Fruit fly (Drosophila melanogaster): ENCODE results near the gene dpr19.
A peak's percentile ranks its signal among the peaks of the same experiment; 100 is the strongest.

The dpr19 gene

dm6 chr2L:10387869-10388726 lies 12.1 kb downstream of the dpr19 start, which contains the start of gene da:
Gene da (plus strand): TSS chr2L:10388105.
- TF ChIP-seq cg (GFP tag; optimal IDR thresholded peaks at IDR 0.05), result no peak
- peak; percentile 62 for TF ChIP-seq tin (GFP tag; optimal IDR thresholded peaks at IDR 0.05)
- no peak for TF ChIP-seq toy (GFP tag; IDR thresholded peaks at IDR 0.05)
- TF ChIP-seq sisA (GFP tag; IDR thresholded peaks at IDR 0.05), result no peak; the same call in 1 of the 2 replicates
- peak; percentile 64; the same call in 2 of the 3 replicates for TF ChIP-seq dysf (GFP tag; IDR thresholded peaks at IDR 0.05)
- TF ChIP-seq sr (GFP tag; IDR thresholded peaks at IDR 0.05), result no peak
- no peak for TF ChIP-seq GATAe (GFP tag; conservative IDR thresholded peaks at IDR 0.05)
- TF ChIP-seq da (GFP tag; optimal IDR thresholded peaks at IDR 0.05), result peak; percentile 59
- TF ChIP-seq ttk (GFP tag; IDR thresholded peaks at IDR 0.05), result 0 out of 2 replicates have a peak, but pooled peaks have one; percentile 19
- no peak for TF ChIP-seq corto (GFP tag; optimal IDR thresholded peaks at IDR 0.05)
- no peak for TF ChIP-seq CG11560 (tag; IDR thresholded peaks at IDR 0.05)
- no peak for TF ChIP-seq btn (GFP tag; optimal IDR thresholded peaks at IDR 0.05)
- TF ChIP-seq mirr (GFP tag; optimal IDR thresholded peaks at IDR 0.05), result no peak
- TF ChIP-seq CG6175 (GFP tag; IDR thresholded peaks at IDR 0.05), result no peak
- TF ChIP-seq CG9932 (GFP tag; IDR thresholded peaks at IDR 0.05), result peak; percentile 75; the same call in 1 of the 2 replicates
- no peak for TF ChIP-seq CG9215 (GFP tag; IDR thresholded peaks at IDR 0.05)
- no peak for TF ChIP-seq CG5953 (GFP tag; IDR thresholded peaks at IDR 0.05)
- peak; percentile 79 for TF ChIP-seq CG17186 (GFP tag; optimal IDR thresholded peaks at IDR 0.05)
- peak; percentile 26 for TF ChIP-seq pnt (GFP tag; optimal IDR thresholded peaks at IDR 0.05)
- peak; percentile 44; the same call in 1 of the 3 replicates for TF ChIP-seq CG7963 (GFP tag; IDR thresholded peaks at IDR 0.05; ENCODE audit: partially characterized antibody)
- peak; percentile 45 for TF ChIP-seq CG7987 (GFP tag; optimal IDR thresholded peaks at IDR 0.05)
- peak; percentile 23 for TF ChIP-seq Spps (tag; optimal IDR thresholded peaks at IDR 0.05)
- TF ChIP-seq CG7271 (tag; optimal IDR thresholded peaks at IDR 0.05), result peak; percentile 3
- no peak for TF ChIP-seq pb (GFP tag; optimal IDR thresholded peaks at IDR 0.05)
- no peak for TF ChIP-seq ara (GFP tag; IDR thresholded peaks at IDR 0.05)
- TF ChIP-seq seq (GFP tag; IDR thresholded peaks at IDR 0.05), result no peak; the same call in 1 of the 2 replicates
- TF ChIP-seq CG10959 (GFP tag; IDR thresholded peaks at IDR 0.05), result no peak
- TF ChIP-seq Aef1 (GFP tag; IDR thresholded peaks at IDR 0.05), result peak; percentile 52; the same call in 2 of the 3 replicates
- no peak for TF ChIP-seq cwo (GFP tag; optimal IDR thresholded peaks at IDR 0.05)
- peak; percentile 38 for TF ChIP-seq Side (GFP tag; optimal IDR thresholded peaks at IDR 0.05)
- peak; percentile 63 for TF ChIP-seq Xrp1 (GFP tag; IDR thresholded peaks at IDR 0.05)
- TF ChIP-seq fu2 (GFP tag; optimal IDR thresholded peaks at IDR 0.05), result peak; percentile 32
- peak; percentile 17; the same call in 1 of the 2 replicates for TF ChIP-seq ato (GFP tag; IDR thresholded peaks at IDR 0.05; ENCODE audit: partially characterized antibody)
- TF ChIP-seq ac (GFP tag; optimal IDR thresholded peaks at IDR 0.05), result no peak
- TF ChIP-seq stc (GFP tag; IDR thresholded peaks at IDR 0.05), result peak; percentile 70
- TF ChIP-seq gfzf (GFP tag; optimal IDR thresholded peaks at IDR 0.05), result peak; percentile 21
- peak; percentile 69 for TF ChIP-seq CG15269 (tag; optimal IDR thresholded peaks at IDR 0.05)
- TF ChIP-seq CG12104 (GFP tag; optimal IDR thresholded peaks at IDR 0.05), result no peak
- peak; percentile 78 for TF ChIP-seq Ets65A (GFP tag)
- TF ChIP-seq CG17802 (tag; optimal IDR thresholded peaks at IDR 0.05), result peak; percentile 95
- peak in 1 of 2 experiments; percentile 43 for TF ChIP-seq Dfd (GFP tag; optimal IDR thresholded peaks at IDR 0.05)
- peak in 1 of 2 experiments; percentile 58 for TF ChIP-seq bsh (GFP tag; optimal IDR thresholded peaks at IDR 0.05)
- TF ChIP-seq Nf-YA (GFP tag; IDR thresholded peaks at IDR 0.05), result no peak
- 0 out of 2 replicates have a peak, but pooled peaks have one; percentile 29 for TF ChIP-seq CG7372 (GFP tag; IDR thresholded peaks at IDR 0.05)
- TF ChIP-seq CG11456 (GFP tag; IDR thresholded peaks at IDR 0.05), result no peak; the same call in 2 of the 3 replicates
- TF ChIP-seq sug (tag; optimal IDR thresholded peaks at IDR 0.05), result peak; percentile 75
- no peak for TF ChIP-seq CG31365 (tag; optimal IDR thresholded peaks at IDR 0.05)
- peak; percentile 98 for TF ChIP-seq ssp (GFP tag; IDR thresholded peaks at IDR 0.05)
- TF ChIP-seq gsb-n (tag; optimal IDR thresholded peaks at IDR 0.05), result peak; percentile 31
